Worm (Caenorhabditis elegans) whole organism, early embryonic: ENCODE data around the gene dylt-3.

Experiments used
- aly-1 ChIP-seq: sonication (generic microtip); optimal IDR thresholded peaks from 2 replicates; lab custom pipeline; 2016; ENCODE audit warnings: missing genetic modification characterization, missing compliant biosample characterization
- ama-1 ChIP-seq: fragments of 150-350 bp; optimal IDR thresholded peaks from 2 replicates; lab custom pipeline; 2014
- ceh-13 ChIP-seq: fragments of 200-800 bp; sonication (Bioruptor generic); optimal IDR thresholded peaks from 2 replicates; lab custom pipeline; 2018; ENCODE audit warnings: mild to moderate bottlenecking, missing genetic modification characterization, missing compliant biosample characterization
- ets-7 ChIP-seq: sonication (generic microtip); optimal IDR thresholded peaks from 2 replicates; lab custom pipeline; 2016; ENCODE audit warnings: missing genotype, missing genetic modification characterization, missing compliant biosample characterization
- flt-1 ChIP-seq: fragments of 200-800 bp; sonication (Bioruptor generic); IDR thresholded peaks from 2 replicates; pipeline ENCODE4 v1.3.6; 2022; ENCODE audit warnings: missing genetic modification characterization, missing compliant biosample characterization
- hmbx-1 ChIP-seq: sonication (generic microtip); optimal IDR thresholded peaks from 2 replicates; lab custom pipeline; 2016; ENCODE audit warnings: mild to moderate bottlenecking, missing genetic modification characterization, missing compliant biosample characterization
- hmg-4 ChIP-seq: fragments of 200-800 bp; sonication (Bioruptor generic); optimal IDR thresholded peaks from 2 replicates; lab custom pipeline; 2018; ENCODE audit warnings: mild to moderate bottlenecking, missing genetic modification characterization, missing compliant biosample characterization
- hnd-1 ChIP-seq: sonication (generic microtip); optimal IDR thresholded peaks from 2 replicates; lab custom pipeline; 2016; ENCODE audit warnings: missing genetic modification characterization, missing compliant biosample characterization
- scrt-1 ChIP-seq: fragments of 200-800 bp; sonication (Bioruptor generic); IDR thresholded peaks from 2 replicates; pipeline ENCODE4 v1.3.6; 2022; ENCODE audit warnings: missing genetic modification characterization, missing compliant biosample characterization
- sea-1 ChIP-seq: fragments of 200-800 bp; sonication (Bioruptor generic); conservative IDR thresholded peaks from 2 replicates; pipeline ENCODE4 v1.3.6; 2022; ENCODE audit warnings: missing genetic modification characterization, missing compliant biosample characterization
- tbx-37 ChIP-seq: fragments of 200-800 bp; sonication (Bioruptor generic); conservative IDR thresholded peaks from 2 replicates; pipeline ENCODE4 v1.3.6; 2022; ENCODE audit warnings: missing genetic modification reagents, missing genetic modification characterization, missing compliant biosample characterization

ce11 chrII:8181437-8181836, at the start of gene dylt-3:
- no peak for TF ChIP-seq hmbx-1 (tag; lab: Kevin White, UChicago)
- no peak for TF ChIP-seq ama-1 (lab: Kevin White, UChicago)
- TF ChIP-seq flt-1 (GFP tag; lab: Robert Waterston, UW): no peak
- TF ChIP-seq tbx-37: no peak
- TF ChIP-seq scrt-1: no peak
- no peak for TF ChIP-seq hmg-4 (GFP tag; lab: Kevin White, UChicago)
- no peak for TF ChIP-seq ceh-13 (GFP tag; lab: Kevin White, UChicago)
- TF ChIP-seq aly-1 (tag; lab: Kevin White, UChicago): no peak
- no peak for TF ChIP-seq hnd-1
- no peak for TF ChIP-seq ets-7 (tag; lab: Kevin White, UChicago)
- no peak for TF ChIP-seq sea-1 (GFP tag; lab: Robert Waterston, UW)
